Worm (Caenorhabditis elegans): ENCODE data around the gene cdh-1.

DNA sequence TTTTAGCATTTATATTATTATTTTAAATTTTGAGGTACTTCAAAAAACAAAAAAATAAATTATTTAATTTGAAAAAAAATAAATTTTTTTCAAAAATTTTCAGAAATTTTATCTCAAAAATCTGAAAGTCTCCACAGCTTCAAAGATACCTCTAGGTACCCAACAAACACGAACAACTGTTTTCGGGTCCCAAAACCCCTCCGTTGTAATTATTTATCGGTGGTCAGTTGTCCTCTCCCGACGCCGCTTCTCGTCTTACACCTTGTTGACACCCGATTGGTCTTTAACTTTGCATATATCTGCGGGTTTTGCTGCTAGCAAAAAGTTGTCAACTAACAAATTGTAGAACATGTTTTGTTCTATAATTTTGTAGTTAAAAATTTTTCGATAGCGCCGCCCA lies 65.5 kb downstream of the cdh-1 start:
- TF ChIP-seq daf-12 (tag; optimal IDR thresholded peaks at IDR 0.05) (no peak), ceh-82 (tag; optimal IDR thresholded peaks at IDR 0.05) (no peak), ztf-4 (tag; optimal IDR thresholded peaks at IDR 0.05) (no peak), lin-15B (tag; optimal IDR thresholded peaks at IDR 0.05) (no peak), egl-27 (tag; optimal IDR thresholded peaks at IDR 0.05) (no peak), elt-3 (tag; optimal IDR thresholded peaks at IDR 0.05) (no peak), nhr-28 (tag; optimal IDR thresholded peaks at IDR 0.05) (no peak), snpc-4 (tag; optimal IDR thresholded peaks at IDR 0.05) (no peak), R02D3.7 (tag; optimal IDR thresholded peaks at IDR 0.05) (no peak), fos-1 (tag; optimal IDR thresholded peaks at IDR 0.05) (no peak), ama-1 (optimal IDR thresholded peaks at IDR 0.05) (no peak), zag-1 (tag; optimal IDR thresholded peaks at IDR 0.05) (no peak), skn-1 (tag; optimal IDR thresholded peaks at IDR 0.05) (no peak)
